Fruit fly (Drosophila melanogaster): ENCODE results near the gene Ocrl.

Ocrl gene

dm6 chrX:1908757-1909156 is 14.0 kb upstream of the Ocrl start, which contains the start of the genes Edem1 and Rbcn-3B:
TSS of gene Edem1 (minus strand) at chrX:1908827.
TSS of gene Rbcn-3B (plus strand) at chrX:1908920.
- TF ChIP-seq Hr96 (GFP tag; optimal IDR thresholded peaks at IDR 0.05) (no peak), CG12768 (GFP tag; optimal IDR thresholded peaks at IDR 0.05) (peak; percentile 7), CG7045 (GFP tag; optimal IDR thresholded peaks at IDR 0.05) (no peak), tj (GFP tag; optimal IDR thresholded peaks at IDR 0.05) (no peak), cnc (optimal IDR thresholded peaks at IDR 0.05) (no peak), ovo (GFP tag; optimal IDR thresholded peaks at IDR 0.05) (no peak), Crg-1 (GFP tag; optimal IDR thresholded peaks at IDR 0.05) (no peak), toe (GFP tag; optimal IDR thresholded peaks at IDR 0.05) (no peak), CG7101 (tag; optimal IDR thresholded peaks at IDR 0.05) (no peak), Mnt (GFP tag; optimal IDR thresholded peaks at IDR 0.05) (peak; percentile 70), bab1 (GFP tag; optimal IDR thresholded peaks at IDR 0.05) (peak; percentile 48), CG14711 (tag; optimal IDR thresholded peaks at IDR 0.05) (peak; percentile 97)

dm6 chrX:1909533-1909932 is 13.2 kb upstream of the Ocrl start:
- TF ChIP-seq Mnt (GFP tag; optimal IDR thresholded peaks at IDR 0.05) = peak; percentile 28
- TF ChIP-seq cic (GFP tag; optimal IDR thresholded peaks at IDR 0.05) = peak; percentile 20
- TF ChIP-seq pad (GFP tag; optimal IDR thresholded peaks at IDR 0.05) = peak; percentile 23
- TF ChIP-seq bab1 (GFP tag; optimal IDR thresholded peaks at IDR 0.05) = no peak

dm6 chrX:1927473-1928306 is 4.9 kb downstream of the Ocrl start, which contains the start of gene CG11596:
TSS of gene CG11596 (plus strand) at chrX:1927683.
- no peak for TF ChIP-seq Hr96 (GFP tag; optimal IDR thresholded peaks at IDR 0.05)
- TF ChIP-seq tj (GFP tag; optimal IDR thresholded peaks at IDR 0.05) = peak; percentile 56
- no peak for TF ChIP-seq CG1620 (GFP tag; optimal IDR thresholded peaks at IDR 0.05)
- no peak for TF ChIP-seq CG12768 (GFP tag; optimal IDR thresholded peaks at IDR 0.05)
- TF ChIP-seq Mnt (GFP tag; optimal IDR thresholded peaks at IDR 0.05) = peak; percentile 97
- TF ChIP-seq Crg-1 (GFP tag; optimal IDR thresholded peaks at IDR 0.05) = no peak
- peak; percentile 34 for TF ChIP-seq CG11617 (GFP tag; optimal IDR thresholded peaks at IDR 0.05)
- peak; percentile 18 for TF ChIP-seq CG7101 (tag; optimal IDR thresholded peaks at IDR 0.05)
- TF ChIP-seq ovo (GFP tag; optimal IDR thresholded peaks at IDR 0.05) = peak; percentile 78
- peak; percentile 52 for TF ChIP-seq pad (GFP tag; optimal IDR thresholded peaks at IDR 0.05)
- peak; percentile 30 for TF ChIP-seq bab1 (GFP tag; optimal IDR thresholded peaks at IDR 0.05)

- TF ChIP-seq Mnt (GFP tag; optimal IDR thresholded peaks at IDR 0.05) = peak; percentile 86
- no peak for TF ChIP-seq cic (GFP tag; optimal IDR thresholded peaks at IDR 0.05)
- no peak for TF ChIP-seq cnc (optimal IDR thresholded peaks at IDR 0.05)
- TF ChIP-seq CG33017 (tag; optimal IDR thresholded peaks at IDR 0.05) = peak; percentile 59
- peak; percentile 81 for TF ChIP-seq CG5204 (GFP tag; optimal IDR thresholded peaks at IDR 0.05)
- peak; percentile 81 for TF ChIP-seq CG1620 (GFP tag; optimal IDR thresholded peaks at IDR 0.05)
- no peak for TF ChIP-seq kay (GFP tag; ENCODE audit: borderline replicate concordance)
- TF ChIP-seq CG14711 (tag; optimal IDR thresholded peaks at IDR 0.05) = peak; percentile 59
- no peak for TF ChIP-seq Clk (GFP tag; optimal IDR thresholded peaks at IDR 0.05)
- peak; percentile 54 for TF ChIP-seq CG7045 (GFP tag; optimal IDR thresholded peaks at IDR 0.05)
- TF ChIP-seq tj (GFP tag; optimal IDR thresholded peaks at IDR 0.05) = peak; percentile 82
- peak; percentile 73 for TF ChIP-seq ovo (GFP tag; optimal IDR thresholded peaks at IDR 0.05)
- peak; percentile 68 for TF ChIP-seq toe (GFP tag; optimal IDR thresholded peaks at IDR 0.05)
- TF ChIP-seq CG12768 (GFP tag; optimal IDR thresholded peaks at IDR 0.05) = peak; percentile 69
- TF ChIP-seq Hr96 (GFP tag; optimal IDR thresholded peaks at IDR 0.05) = peak; percentile 87
- peak; percentile 82 for TF ChIP-seq CG7101 (tag; optimal IDR thresholded peaks at IDR 0.05)
- TF ChIP-seq bab1 (GFP tag; optimal IDR thresholded peaks at IDR 0.05) = peak; percentile 78
- peak; percentile 80 for TF ChIP-seq pad (GFP tag; optimal IDR thresholded peaks at IDR 0.05)
- TF ChIP-seq Crg-1 (GFP tag; optimal IDR thresholded peaks at IDR 0.05) = peak; percentile 86
- peak; percentile 82 for TF ChIP-seq CG11617 (GFP tag; optimal IDR thresholded peaks at IDR 0.05)
Observed at dm6 chrX:1940020-1940419, 17.2 kb downstream of the Ocrl start, which contains the start of the genes CG3857 and CG3587. TSS of gene CG3857 (minus strand) at chrX:1940040. TSS of gene CG3587 (plus strand) at chrX:1940307.

- TF ChIP-seq Clk (GFP tag; optimal IDR thresholded peaks at IDR 0.05) (no peak), CG1620 (GFP tag; optimal IDR thresholded peaks at IDR 0.05) (no peak), cnc (optimal IDR thresholded peaks at IDR 0.05) (no peak), bab1 (GFP tag; optimal IDR thresholded peaks at IDR 0.05) (no peak), Mnt (GFP tag; optimal IDR thresholded peaks at IDR 0.05) (no peak), CG5204 (GFP tag; optimal IDR thresholded peaks at IDR 0.05) (no peak), Hr96 (GFP tag; optimal IDR thresholded peaks at IDR 0.05) (no peak), CG12768 (GFP tag; optimal IDR thresholded peaks at IDR 0.05) (no peak), tj (GFP tag; optimal IDR thresholded peaks at IDR 0.05) (no peak), CG11617 (GFP tag; optimal IDR thresholded peaks at IDR 0.05) (no peak), cic (GFP tag; optimal IDR thresholded peaks at IDR 0.05) (no peak), CG33017 (tag; optimal IDR thresholded peaks at IDR 0.05) (no peak), CG7045 (GFP tag; optimal IDR thresholded peaks at IDR 0.05) (no peak), kay (GFP tag; ENCODE audit: borderline replicate concordance) (no peak), pad (GFP tag; optimal IDR thresholded peaks at IDR 0.05) (no peak), Crg-1 (GFP tag; optimal IDR thresholded peaks at IDR 0.05) (no peak), toe (GFP tag; optimal IDR thresholded peaks at IDR 0.05) (no peak), CG14711 (tag; optimal IDR thresholded peaks at IDR 0.05) (no peak)
Observed at dm6 chrX:1941669-1942092, 18.9 kb downstream of the Ocrl start, which contains the start of gene Hr4. TSS of gene Hr4 (plus strand) at chrX:1941940.

Data from whole organism, adult.